Worm (Caenorhabditis elegans) whole organism, L3 larva: ENCODE measurements around the gene oac-29.

Experiments used
- R02D3.7 ChIP-seq: fragments of 150-350 bp; optimal IDR thresholded peaks from 2 replicates; lab custom pipeline; 2014; ENCODE audit warnings: missing biosample characterization, missing genetic modification characterization
- ZK546.5 ChIP-seq: sonication (generic microtip); optimal IDR thresholded peaks from 2 replicates; lab custom pipeline; 2017; ENCODE audit warnings: missing biosample characterization, missing genetic modification characterization
- aly-2 ChIP-seq: fragments of 150-350 bp; optimal IDR thresholded peaks from 2 replicates; lab custom pipeline; 2014; ENCODE audit warnings: missing biosample characterization, missing genetic modification characterization
- ama-1 ChIP-seq: fragments of 150-350 bp; optimal IDR thresholded peaks from 2 replicates; lab custom pipeline; 2018
- ceh-16 ChIP-seq: sonication (generic microtip); optimal IDR thresholded peaks from 2 replicates; lab custom pipeline; 2017; ENCODE audit warnings: missing biosample characterization, missing genetic modification characterization
- ceh-28 ChIP-seq: fragments of 150-350 bp; optimal IDR thresholded peaks from 2 replicates; lab custom pipeline; 2014; ENCODE audit warnings: missing biosample characterization, missing genetic modification reagents, missing genetic modification characterization
- ceh-82 ChIP-seq: fragments of 150-350 bp; optimal IDR thresholded peaks from 2 replicates; lab custom pipeline; 2014; ENCODE audit warnings: missing biosample characterization, missing genetic modification characterization
- ceh-9 ChIP-seq: sonication (generic microtip); optimal IDR thresholded peaks from 2 replicates; lab custom pipeline; 2018; ENCODE audit warnings: missing biosample characterization, missing genetic modification characterization
- egl-5 ChIP-seq: fragments of 150-350 bp; optimal IDR thresholded peaks from 2 replicates; lab custom pipeline; 2017; ENCODE audit warnings: missing biosample characterization, missing genetic modification reagents, missing genetic modification characterization, inconsistent platforms
- elt-1 ChIP-seq: fragments of 150-350 bp; optimal IDR thresholded peaks from 2 replicates; lab custom pipeline; 2014; ENCODE audit warnings: missing biosample characterization, missing genetic modification characterization
- elt-2 ChIP-seq: sonication (generic microtip); optimal IDR thresholded peaks from 2 replicates; lab custom pipeline; 2016; ENCODE audit warnings: missing genetic modification reagents, mild to moderate bottlenecking, missing genetic modification characterization, missing compliant biosample characterization
- elt-3 ChIP-seq, 3 experiments: fragments of 150-350 bp in 1 of 3; sonication (generic microtip) in 2 of 3; optimal IDR thresholded peaks; 2 replicates in 2 of 3; 4 replicates in 1 of 3; lab custom pipeline; 2014 to 2017; ENCODE audit warnings: missing biosample characterization in 3 of 3, missing genetic modification characterization in 3 of 3
- fkh-2 ChIP-seq: fragments of 150-350 bp; optimal IDR thresholded peaks from 2 replicates; lab custom pipeline; 2014; ENCODE audit warnings: missing biosample characterization, missing genetic modification reagents, missing genetic modification characterization
- fos-1 ChIP-seq: fragments of 150-350 bp; optimal IDR thresholded peaks from 2 replicates; lab custom pipeline; 2014; ENCODE audit warnings: missing biosample characterization, missing genetic modification characterization
- hmg-11 ChIP-seq: sonication (generic microtip); optimal IDR thresholded peaks from 2 replicates; lab custom pipeline; 2016; ENCODE audit warnings: missing genetic modification characterization, missing compliant biosample characterization
- lin-39 ChIP-seq: fragments of 150-350 bp; optimal IDR thresholded peaks from 2 replicates; lab custom pipeline; 2018; ENCODE audit warnings: missing biosample characterization, missing genetic modification reagents, missing genetic modification characterization
- lsy-12 ChIP-seq: sonication (generic microtip); optimal IDR thresholded peaks from 2 replicates; lab custom pipeline; 2016; ENCODE audit warnings: mild to moderate bottlenecking, missing genetic modification characterization, missing compliant biosample characterization
- mdl-1 ChIP-seq: fragments of 150-350 bp; optimal IDR thresholded peaks from 2 replicates; lab custom pipeline; 2014; ENCODE audit warnings: missing biosample characterization, missing genetic modification characterization
- mml-1 ChIP-seq: fragments of 150-350 bp; sonication (generic microtip); optimal IDR thresholded peaks from 3 replicates; lab custom pipeline; 2014; ENCODE audit warnings: missing biosample characterization, missing genetic modification characterization
- nfya-1 ChIP-seq: sonication (generic microtip); optimal IDR thresholded peaks from 2 replicates; lab custom pipeline; 2017; ENCODE audit warnings: missing genetic modification characterization, mild to moderate bottlenecking, missing compliant biosample characterization, antibody characterized with exemption, moderate library complexity; ENCODE audit not compliant: insufficient read depth
- nhr-12 ChIP-seq: fragments of 150-350 bp; optimal IDR thresholded peaks from 2 replicates; lab custom pipeline; 2014; ENCODE audit warnings: missing biosample characterization, missing genetic modification characterization
- nhr-23 ChIP-seq: fragments of 150-350 bp; optimal IDR thresholded peaks from 2 replicates; lab custom pipeline; 2014; ENCODE audit warnings: missing biosample characterization, missing genetic modification reagents, missing genetic modification characterization
- nhr-25 ChIP-seq: sonication (generic microtip); optimal IDR thresholded peaks from 2 replicates; lab custom pipeline; 2017; ENCODE audit warnings: missing biosample characterization, missing genetic modification characterization
- nhr-28 ChIP-seq: fragments of 150-350 bp; optimal IDR thresholded peaks from 2 replicates; lab custom pipeline; 2014; ENCODE audit warnings: missing biosample characterization, missing genetic modification characterization
- nhr-43 ChIP-seq: sonication (generic microtip); optimal IDR thresholded peaks from 2 replicates; lab custom pipeline; 2016; ENCODE audit warnings: mild to moderate bottlenecking, missing genetic modification characterization, missing compliant biosample characterization; ENCODE audit not compliant: poor library complexity, severe bottlenecking
- nhr-67 ChIP-seq: fragments of 150-350 bp; optimal IDR thresholded peaks from 2 replicates; lab custom pipeline; 2014; ENCODE audit warnings: missing biosample characterization, missing genetic modification characterization
- nhr-76 ChIP-seq: fragments of 150-350 bp; sonication (generic microtip); optimal IDR thresholded peaks from 5 replicates; lab custom pipeline; 2014; ENCODE audit warnings: missing biosample characterization, missing genetic modification characterization
- nhr-77 ChIP-seq: fragments of 150-350 bp; optimal IDR thresholded peaks from 2 replicates; lab custom pipeline; 2014; ENCODE audit warnings: missing biosample characterization, missing genetic modification characterization
- pha-4 ChIP-seq: fragments of 150-350 bp; optimal IDR thresholded peaks from 2 replicates; lab custom pipeline; 2014; ENCODE audit warnings: missing biosample characterization, missing genetic modification reagents, missing genetic modification characterization
- pqm-1 ChIP-seq: fragments of 150-350 bp; optimal IDR thresholded peaks from 2 replicates; lab custom pipeline; 2017; ENCODE audit warnings: missing biosample characterization, missing genetic modification characterization, inconsistent platforms
- sea-2 ChIP-seq: fragments of 150-350 bp; sonication (generic microtip); optimal IDR thresholded peaks from 4 replicates; lab custom pipeline; 2014; ENCODE audit warnings: missing biosample characterization, missing genetic modification reagents, missing genetic modification characterization
- skn-1 ChIP-seq: fragments of 150-350 bp; optimal IDR thresholded peaks from 2 replicates; lab custom pipeline; 2014; ENCODE audit warnings: missing biosample characterization, missing genetic modification characterization
- snpc-4 ChIP-seq: fragments of 150-350 bp; optimal IDR thresholded peaks from 2 replicates; lab custom pipeline; 2014; ENCODE audit warnings: missing biosample characterization, missing genetic modification characterization
- tbx-2 ChIP-seq: sonication (generic microtip); optimal IDR thresholded peaks from 2 replicates; lab custom pipeline; 2016; ENCODE audit warnings: mild to moderate bottlenecking, missing genetic modification characterization, missing compliant biosample characterization
- unc-39 ChIP-seq: sonication (generic microtip); optimal IDR thresholded peaks from 4 replicates; lab custom pipeline; 2017; ENCODE audit warnings: missing biosample characterization, missing genetic modification characterization
- unc-62 ChIP-seq: fragments of 150-350 bp; sonication (generic microtip); optimal IDR thresholded peaks from 4 replicates; lab custom pipeline; 2014; ENCODE audit warnings: missing biosample characterization, missing genetic modification reagents, missing genetic modification characterization
- ztf-11 ChIP-seq: fragments of 150-350 bp; optimal IDR thresholded peaks from 2 replicates; lab custom pipeline; 2014; ENCODE audit warnings: missing biosample characterization, missing genetic modification characterization
- ztf-4 ChIP-seq: fragments of 150-350 bp; optimal IDR thresholded peaks from 2 replicates; lab custom pipeline; 2014; ENCODE audit warnings: missing biosample characterization, missing genetic modification characterization

Gene oac-29

DNA sequence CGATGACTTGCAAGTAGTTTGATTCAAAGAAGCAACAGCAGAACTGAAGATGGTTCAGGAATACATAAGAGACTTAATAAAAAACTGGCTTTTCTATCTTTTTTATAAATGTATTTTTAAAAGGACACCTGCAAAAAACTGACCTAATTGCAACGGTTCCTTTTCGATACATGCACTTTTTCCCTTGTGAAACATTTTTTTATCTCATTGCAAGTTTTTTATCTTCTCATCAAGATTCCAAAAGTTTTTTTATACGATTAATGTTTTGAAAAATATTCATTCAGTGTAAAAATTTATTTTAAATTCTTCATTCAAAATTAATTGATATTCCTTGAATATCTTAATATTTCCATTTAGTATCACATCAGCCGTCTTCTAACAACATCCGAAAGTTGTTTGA lies at the start of gene oac-29:
Gene oac-29 (minus strand): TSS at position 101 of the 400 bp plus-strand sequence.
- TF ChIP-seq snpc-4 (tag; lab: Kevin White, UChicago) (no peak), nhr-12 (tag; lab: Kevin White, UChicago) (no peak), tbx-2 (tag; lab: Kevin White, UChicago) (no peak), nhr-28 (tag; lab: Kevin White, UChicago) (no peak), lsy-12 (no peak), nhr-25 (no peak), nhr-23 (tag; lab: Kevin White, UChicago) (no peak), elt-2 (tag; lab: Kevin White, UChicago) (no peak), hmg-11 (tag; lab: Kevin White, UChicago) (no peak), R02D3.7 (tag; lab: Kevin White, UChicago) (no peak), ztf-4 (tag; lab: Kevin White, UChicago) (no peak), fos-1 (tag; lab: Kevin White, UChicago) (no peak), mml-1 (tag; lab: Kevin White, UChicago) (no peak), ceh-9 (no peak), aly-2 (tag; lab: Kevin White, UChicago) (no peak)

DNA sequence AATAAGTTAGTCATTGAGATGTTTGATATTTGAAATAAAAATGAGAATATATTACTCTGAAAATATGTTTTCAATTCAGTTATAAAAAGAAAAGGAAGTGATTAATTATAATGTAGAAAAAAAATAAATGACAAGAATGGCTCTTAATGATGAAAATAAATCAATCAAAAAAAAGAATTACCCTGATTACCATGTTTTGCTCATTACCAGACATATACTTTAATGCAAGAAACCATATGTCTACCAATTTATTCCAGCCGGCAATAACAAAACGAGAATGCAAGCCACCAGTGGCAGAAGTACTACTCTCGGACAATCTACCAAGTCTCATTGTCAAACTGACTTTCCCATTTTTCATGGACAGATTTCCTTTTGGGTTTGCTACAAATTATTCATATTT lies 48.3 kb upstream of the oac-29 start:
- no peak for TF ChIP-seq nhr-28 (tag; lab: Kevin White, UChicago)
- no peak for TF ChIP-seq nhr-76 (tag; lab: Kevin White, UChicago)
- TF ChIP-seq ceh-28 (tag; lab: Kevin White, UChicago), result no peak
- no peak for TF ChIP-seq lin-39 (tag; lab: Kevin White, UChicago)
- TF ChIP-seq tbx-2 (tag; lab: Kevin White, UChicago), result no peak
- TF ChIP-seq elt-3 (tag; optimal IDR thresholded peaks at IDR 0.05; lab: Kevin White, UChicago), result no peak
- no peak for TF ChIP-seq ama-1 (lab: Kevin White, UChicago)
- TF ChIP-seq mdl-1 (tag; lab: Kevin White, UChicago), result no peak
- no peak for TF ChIP-seq lsy-12
- TF ChIP-seq pqm-1 (tag; lab: Kevin White, UChicago), result no peak
- no peak for TF ChIP-seq ztf-4 (tag; lab: Kevin White, UChicago)
- TF ChIP-seq sea-2 (GFP tag; lab: Kevin White, UChicago), result no peak
- no peak for TF ChIP-seq nhr-67 (tag; lab: Kevin White, UChicago)

DNA sequence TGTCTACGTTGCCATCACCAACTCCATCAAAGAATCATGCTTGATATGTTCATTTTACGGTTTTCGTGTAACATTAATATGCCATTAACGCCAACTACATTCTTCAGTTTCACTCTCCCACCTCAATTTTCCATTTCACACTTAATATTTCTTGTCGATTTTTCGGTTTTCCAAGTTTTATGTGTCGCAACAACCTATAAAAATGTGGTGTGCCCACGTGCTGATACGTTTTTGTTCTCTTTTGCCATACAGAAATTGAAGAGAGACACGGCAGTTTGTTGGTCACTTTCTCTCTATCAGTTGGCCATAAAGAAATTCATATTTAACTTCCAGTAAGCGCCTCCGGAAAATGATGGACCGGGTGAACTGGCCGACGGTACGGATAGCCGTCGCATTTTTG lies 47.2 kb upstream of the oac-29 start, which contains the start of gene cln-3.3:
Gene cln-3.3 (plus strand): TSS at position 334 of the 400 bp plus-strand sequence.
- TF ChIP-seq pqm-1 (tag; lab: Kevin White, UChicago) (peak; percentile 45), egl-5 (tag; lab: Kevin White, UChicago) (no peak), skn-1 (tag; lab: Kevin White, UChicago) (no peak), lin-39 (tag; lab: Kevin White, UChicago) (no peak), ztf-4 (tag; lab: Kevin White, UChicago) (no peak), nhr-77 (tag; lab: Kevin White, UChicago) (no peak), elt-2 (tag; lab: Kevin White, UChicago) (peak; percentile 70)

DNA sequence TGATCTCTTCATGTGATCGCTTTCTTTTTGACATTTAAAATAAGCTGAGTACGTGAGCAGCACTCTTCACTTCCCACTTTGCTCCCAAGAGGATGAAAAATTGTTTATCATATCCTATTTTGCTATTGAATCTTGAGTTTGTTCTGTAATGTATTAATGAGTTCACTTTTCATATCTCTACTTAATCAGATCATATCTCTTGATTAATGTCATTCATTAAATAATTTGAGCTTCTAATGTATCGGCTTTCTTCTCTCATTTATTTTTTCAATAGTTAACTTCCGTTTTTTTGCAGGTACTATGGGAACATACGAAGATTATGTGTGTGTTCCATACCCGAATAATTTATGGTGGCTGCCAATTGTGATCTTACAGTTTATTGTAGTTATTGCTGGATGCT lies 45.6 kb upstream of the oac-29 start, which contains the start of gene ZC190.2:
Gene ZC190.2 (plus strand): TSS at position 301 of the 400 bp plus-strand sequence.
- TF ChIP-seq tbx-2 (tag; lab: Kevin White, UChicago), result no peak
- TF ChIP-seq ceh-28 (tag; lab: Kevin White, UChicago), result no peak
- TF ChIP-seq nhr-67 (tag; lab: Kevin White, UChicago), result no peak
- TF ChIP-seq fkh-2 (tag; lab: Kevin White, UChicago), result no peak
- TF ChIP-seq pqm-1 (tag; lab: Kevin White, UChicago), result no peak
- TF ChIP-seq fos-1 (tag; lab: Kevin White, UChicago), result no peak
- TF ChIP-seq nhr-25, result no peak
- TF ChIP-seq mml-1 (tag; lab: Kevin White, UChicago), result no peak
- no peak for TF ChIP-seq lin-39 (tag; lab: Kevin White, UChicago)
- no peak for TF ChIP-seq nhr-23 (tag; lab: Kevin White, UChicago)
- no peak for TF ChIP-seq snpc-4 (tag; lab: Kevin White, UChicago)
- no peak for TF ChIP-seq elt-2 (tag; lab: Kevin White, UChicago)
- TF ChIP-seq unc-62 (GFP tag; lab: Kevin White, UChicago), result no peak
- no peak for TF ChIP-seq nhr-12 (tag; lab: Kevin White, UChicago)
- no peak for TF ChIP-seq ceh-16 (tag; lab: Kevin White, UChicago)
- TF ChIP-seq, all 47 proteins: peak for 0

DNA sequence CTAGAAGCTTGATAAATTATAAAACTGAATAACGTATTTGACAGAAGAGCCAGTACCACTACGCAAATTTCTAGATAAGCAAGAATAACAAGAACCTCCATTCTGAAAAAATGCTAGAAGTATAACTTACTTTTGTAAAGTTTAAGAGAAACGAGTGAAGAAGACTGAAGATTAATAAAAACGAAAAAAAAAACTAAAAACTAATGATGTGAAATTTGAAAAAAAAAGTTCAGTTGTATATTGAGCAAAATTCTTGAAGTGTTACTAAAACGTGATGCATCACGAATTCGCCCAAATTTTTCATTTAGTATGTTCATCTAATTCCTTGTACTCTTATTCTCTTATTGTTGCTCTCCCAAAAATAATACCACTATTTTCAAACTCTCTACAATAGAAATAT lies 41.7 kb upstream of the oac-29 start, which contains the start of gene ZC190.6:
Gene ZC190.6 (minus strand): TSS at position 101 of the 400 bp plus-strand sequence.
- TF ChIP-seq nhr-43 (tag; lab: Kevin White, UChicago) (no peak), lin-39 (tag; lab: Kevin White, UChicago) (no peak), pha-4 (no peak), mml-1 (tag; lab: Kevin White, UChicago) (no peak), elt-2 (tag; lab: Kevin White, UChicago) (no peak), unc-39 (tag; lab: Kevin White, UChicago) (no peak), elt-3 (tag; optimal IDR thresholded peaks at IDR 0.05; lab: Kevin White, UChicago) (no peak), elt-1 (tag; lab: Kevin White, UChicago) (no peak), ZK546.5 (tag; lab: Kevin White, UChicago) (no peak), nhr-23 (tag; lab: Kevin White, UChicago) (no peak), ceh-28 (tag; lab: Kevin White, UChicago) (no peak), skn-1 (tag; lab: Kevin White, UChicago) (no peak), ceh-82 (no peak), ceh-9 (no peak), aly-2 (tag; lab: Kevin White, UChicago) (no peak), lsy-12 (no peak), ztf-11 (tag; lab: Kevin White, UChicago) (no peak), hmg-11 (tag; lab: Kevin White, UChicago) (no peak), nhr-12 (tag; lab: Kevin White, UChicago) (no peak), nfya-1 (tag; lab: Kevin White, UChicago) (no peak)
